Worm (Caenorhabditis elegans): ENCODE results near the gene rbm-26.

ce11 chrIII:5692690-5693089, 18.7 kb upstream of the rbm-26 start, which contains the start of the genes abi-1 and arle-14:
- TF ChIP-seq R02D3.7 (tag; optimal IDR thresholded peaks at IDR 0.05), result peak; percentile 15
- TF ChIP-seq lin-39 (tag; optimal IDR thresholded peaks at IDR 0.05), result no peak
- TF ChIP-seq nhr-28 (tag; optimal IDR thresholded peaks at IDR 0.05), result no peak
- TF ChIP-seq ztf-4 (tag; optimal IDR thresholded peaks at IDR 0.05), result no peak
- TF ChIP-seq nhr-76 (tag; optimal IDR thresholded peaks at IDR 0.05), result no peak
- TF ChIP-seq nhr-11 (tag; optimal IDR thresholded peaks at IDR 0.05), result no peak
- TF ChIP-seq ztf-11 (tag; optimal IDR thresholded peaks at IDR 0.05), result no peak
- no peak for TF ChIP-seq elt-1 (tag; optimal IDR thresholded peaks at IDR 0.05)
- TF ChIP-seq ceh-82 (tag; optimal IDR thresholded peaks at IDR 0.05), result no peak
- no peak for TF ChIP-seq fos-1 (tag; optimal IDR thresholded peaks at IDR 0.05)
- no peak for TF ChIP-seq fkh-10 (GFP tag; optimal IDR thresholded peaks at IDR 0.05)
- TF ChIP-seq unc-62 (GFP tag; optimal IDR thresholded peaks at IDR 0.05), result no peak

Measured in whole organism, L3 larva.